Fruit fly (Drosophila melanogaster) whole organism, embryonic: ENCODE measurements around the gene CG9662.

Source experiments
- Ada2b ChIP-seq: fragments of 200-800 bp; sonication (Bioruptor generic); IDR thresholded peaks from 2 replicates; pipeline ENCODE4 v1.3.6; 2022; ENCODE audit warnings: missing biosample characterization, missing genetic modification characterization
- B-H2 ChIP-seq: fragments of 200-800 bp; sonication (Bioruptor generic); optimal IDR thresholded peaks from 2 replicates; lab custom pipeline; 2018; ENCODE audit warnings: missing biosample characterization, mild to moderate bottlenecking, missing genetic modification characterization
- C15 ChIP-seq: fragments of 200-800 bp; sonication (Bioruptor generic); IDR thresholded peaks from 3 replicates; pipeline ENCODE4 v1.3.6; 2022; ENCODE audit warnings: missing biosample characterization, missing genetic modification characterization
- CG10462 ChIP-seq: fragments of 200-800 bp; sonication (Bioruptor generic); optimal IDR thresholded peaks from 2 replicates; lab custom pipeline; 2016; ENCODE audit warnings: missing biosample characterization, missing genetic modification characterization
- CG12071 ChIP-seq: fragments of 200-800 bp; sonication (Bioruptor generic); optimal IDR thresholded peaks from 3 replicates; lab custom pipeline; 2018; ENCODE audit warnings: missing biosample characterization, mild to moderate bottlenecking, missing genetic modification characterization
- CG12104 ChIP-seq: fragments of 200-800 bp; sonication (Bioruptor generic); optimal IDR thresholded peaks from 3 replicates; lab custom pipeline; 2016; ENCODE audit warnings: missing biosample characterization, missing genetic modification characterization
- CG13424 ChIP-seq: fragments of 200-800 bp; sonication (Bioruptor generic); optimal IDR thresholded peaks from 2 replicates; lab custom pipeline; 2019; ENCODE audit warnings: missing biosample characterization, mild to moderate bottlenecking, missing genetic modification characterization, moderate library complexity
- CG15011 ChIP-seq: fragments of 200-800 bp; sonication (Bioruptor generic); optimal IDR thresholded peaks from 3 replicates; lab custom pipeline; 2018; ENCODE audit warnings: missing biosample characterization, mild to moderate bottlenecking, missing genetic modification characterization
- CG17385 ChIP-seq: fragments of 200-800 bp; sonication (Bioruptor generic); optimal IDR thresholded peaks from 3 replicates; lab custom pipeline; 2018; ENCODE audit warnings: missing biosample characterization, mild to moderate bottlenecking, missing genetic modification characterization
- CG17568 ChIP-seq: fragments of 200-800 bp; sonication (Bioruptor generic); optimal IDR thresholded peaks from 2 replicates; lab custom pipeline; 2018; ENCODE audit warnings: missing biosample characterization, mild to moderate bottlenecking, missing genetic modification characterization, moderate library complexity
- CG18764 ChIP-seq: fragments of 200-800 bp; sonication (Bioruptor generic); optimal IDR thresholded peaks from 3 replicates; lab custom pipeline; 2016; ENCODE audit warnings: missing biosample characterization, missing genetic modification characterization
- CG2129 ChIP-seq: fragments of 200-800 bp; sonication (Bioruptor generic); IDR thresholded peaks from 2 replicates; pipeline ENCODE4 v1.3.6; 2022; ENCODE audit warnings: missing biosample characterization, missing genetic modification characterization; ENCODE audit not compliant: partially characterized antibody
- CG30020 ChIP-seq: fragments of 200-800 bp; optimal IDR thresholded peaks from 2 replicates; lab custom pipeline; 2019; ENCODE audit warnings: missing biosample characterization, mild to moderate bottlenecking, missing genetic modification characterization, moderate library complexity
- CG30431 ChIP-seq: fragments of 200-800 bp; sonication (Bioruptor generic); optimal IDR thresholded peaks from 2 replicates; lab custom pipeline; 2017; ENCODE audit warnings: missing biosample characterization, missing genetic modification characterization
- CG31388 ChIP-seq: fragments of 200-800 bp; sonication (Bioruptor generic); optimal IDR thresholded peaks from 2 replicates; lab custom pipeline; 2016; ENCODE audit warnings: missing biosample characterization, missing genetic modification characterization
- CG6254 ChIP-seq: fragments of 200-800 bp; sonication (Bioruptor generic); optimal IDR thresholded peaks from 3 replicates; lab custom pipeline; 2017; ENCODE audit warnings: mild to moderate bottlenecking, missing biosample characterization, missing genetic modification reagents, missing genetic modification characterization
- CG6765 ChIP-seq: fragments of 200-800 bp; sonication (Bioruptor generic); optimal IDR thresholded peaks from 3 replicates; lab custom pipeline; 2017; ENCODE audit warnings: missing biosample characterization, mild to moderate bottlenecking, missing genetic modification characterization
- CG7271 ChIP-seq: fragments of 200-800 bp; sonication (Bioruptor generic); optimal IDR thresholded peaks from 2 replicates; lab custom pipeline; 2018; ENCODE audit warnings: missing biosample characterization, mild to moderate bottlenecking, missing genetic modification characterization, moderate library complexity
- CG8290 ChIP-seq, 3 experiments: fragments of 200-800 bp; sonication (Bioruptor generic); optimal IDR thresholded peaks; 2 replicates each; lab custom pipeline; 2016 to 2019; ENCODE audit warnings: missing biosample characterization in 3 of 3, missing genetic modification characterization in 3 of 3, mild to moderate bottlenecking in 2 of 3, moderate library complexity in 1 of 3
- Ets97D ChIP-seq: fragments of 200-800 bp; sonication (Bioruptor generic); optimal IDR thresholded peaks from 3 replicates; lab custom pipeline; 2016; ENCODE audit warnings: missing biosample characterization, missing genetic modification characterization
- Fer1 ChIP-seq: fragments of 200-800 bp; sonication (Bioruptor generic); optimal IDR thresholded peaks from 2 replicates; lab custom pipeline; 2017; ENCODE audit warnings: missing biosample characterization, mild to moderate bottlenecking, missing genetic modification characterization
- Hmr ChIP-seq: fragments of 200-800 bp; sonication (Bioruptor generic); optimal IDR thresholded peaks from 3 replicates; lab custom pipeline; 2017; ENCODE audit warnings: mild to moderate bottlenecking, missing biosample characterization, missing genetic modification reagents, missing genetic modification characterization
- Hr78 ChIP-seq, 2 experiments: fragments of 200-800 bp in 1 of 2; fragments of >200 bp in 1 of 2; sonication (Bioruptor generic) in 1 of 2; optimal IDR thresholded peaks; 2 replicates each; lab custom pipeline; 2017 to 2019; ENCODE audit warnings: missing biosample characterization in 2 of 2, missing genetic modification characterization in 2 of 2, mild to moderate bottlenecking in 1 of 2, moderate library complexity in 1 of 2
- Lhr ChIP-seq: fragments of 200-800 bp; sonication (Bioruptor generic); optimal IDR thresholded peaks from 3 replicates; lab custom pipeline; 2017; ENCODE audit warnings: mild to moderate bottlenecking, missing biosample characterization, missing genetic modification reagents, missing genetic modification characterization
- Stat92E ChIP-seq, 3 experiments: fragments of >200 bp in 2 of 3; fragments of 200-800 bp in 1 of 3; sonication (Bioruptor generic) in 1 of 3; optimal IDR thresholded peaks; 2 replicates each; lab custom pipeline; 2017 to 2019; ENCODE audit warnings: missing biosample characterization in 3 of 3, missing genetic modification characterization in 3 of 3, mild to moderate bottlenecking in 1 of 3, moderate library complexity in 1 of 3
- Usf ChIP-seq: fragments of 200-800 bp; sonication (Bioruptor generic); optimal IDR thresholded peaks from 2 replicates; lab custom pipeline; 2017; ENCODE audit warnings: missing genotype, missing biosample characterization, missing genetic modification characterization
- ap ChIP-seq: fragments of 200-800 bp; sonication (Bioruptor generic); IDR thresholded peaks from 2 replicates; pipeline ENCODE4 v1.3.6; 2022; ENCODE audit warnings: missing biosample characterization, missing genetic modification characterization
- bcd ChIP-seq: fragments of 200-800 bp; sonication (Bioruptor generic); optimal IDR thresholded peaks from 2 replicates; lab custom pipeline; 2017; ENCODE audit warnings: missing biosample characterization, mild to moderate bottlenecking, missing genetic modification characterization
- cato ChIP-seq: fragments of 200-800 bp; sonication (Bioruptor generic); optimal IDR thresholded peaks from 2 replicates; lab custom pipeline; 2016; ENCODE audit warnings: missing biosample characterization, missing genetic modification characterization, borderline replicate concordance
- dmrt11E ChIP-seq: fragments of 200-800 bp; sonication (Bioruptor generic); optimal IDR thresholded peaks from 3 replicates; lab custom pipeline; 2018; ENCODE audit warnings: missing biosample characterization, mild to moderate bottlenecking, missing genetic modification characterization, moderate library complexity
- emc ChIP-seq: fragments of 200-800 bp; sonication (Bioruptor generic); optimal IDR thresholded peaks from 2 replicates; lab custom pipeline; 2016; ENCODE audit warnings: missing biosample characterization, missing genetic modification characterization
- exex ChIP-seq: fragments of 200-800 bp; sonication (Bioruptor generic); optimal IDR thresholded peaks from 4 replicates; lab custom pipeline; 2018; ENCODE audit warnings: missing biosample characterization, mild to moderate bottlenecking, missing genetic modification characterization, moderate library complexity
- hbn ChIP-seq: fragments of 200-800 bp; sonication (Bioruptor generic); IDR thresholded peaks from 2 replicates; pipeline ENCODE4 v1.3.6; 2022; ENCODE audit warnings: missing biosample characterization, missing genetic modification characterization; ENCODE audit not compliant: partially characterized antibody
- insv ChIP-seq, 2 experiments: fragments of 200-800 bp; sonication (Bioruptor generic); optimal IDR thresholded peaks; 3 replicates each; lab custom pipeline; 2016 to 2018; ENCODE audit warnings: missing biosample characterization in 2 of 2, missing genetic modification characterization in 2 of 2
- pan ChIP-seq, 4 experiments: fragments of >200 bp in 3 of 4; fragments of 200-800 bp in 1 of 4; sonication (Bioruptor generic) in 1 of 4; optimal IDR thresholded peaks in 3 of 4; IDR thresholded peaks in 1 of 4; 2 replicates each; pipeline versions ENCODE4 v1.3.6 to Lab custom; 2017 to 2022; ENCODE audit warnings: missing biosample characterization in 2 of 4, missing genetic modification characterization in 2 of 4, mixed read lengths in 1 of 4
- psq ChIP-seq: fragments of 200-800 bp; sonication (Bioruptor generic); optimal IDR thresholded peaks from 2 replicates; lab custom pipeline; 2017; ENCODE audit warnings: missing biosample characterization, missing genetic modification characterization
- pum ChIP-seq: fragments of 200-800 bp; sonication (Bioruptor generic); optimal IDR thresholded peaks from 2 replicates; lab custom pipeline; 2016; ENCODE audit warnings: missing biosample characterization, missing genetic modification characterization
- sc ChIP-seq, 3 experiments: fragments of >200 bp in 2 of 3; fragments of 200-800 bp in 1 of 3; sonication (Bioruptor generic) in 1 of 3; optimal IDR thresholded peaks; 2 replicates in 2 of 3; 3 replicates in 1 of 3; lab custom pipeline; 2017; ENCODE audit warnings: mild to moderate bottlenecking in 1 of 3, missing biosample characterization in 1 of 3, missing genetic modification characterization in 1 of 3, missing genetic modification reagents in 1 of 3
- slbo ChIP-seq: fragments of 200-800 bp; sonication (Bioruptor generic); IDR thresholded peaks from 2 replicates; pipeline ENCODE4 v1.3.6; 2022; ENCODE audit warnings: missing biosample characterization, missing genetic modification characterization
- slp2 ChIP-seq: fragments of 200-800 bp; sonication (Bioruptor generic); optimal IDR thresholded peaks from 2 replicates; lab custom pipeline; 2016; ENCODE audit warnings: missing biosample characterization, missing genetic modification characterization
- sr ChIP-seq: fragments of 200-800 bp; sonication (Bioruptor generic); IDR thresholded peaks from 3 replicates; pipeline ENCODE4 v1.3.6; 2022; ENCODE audit warnings: missing biosample characterization, missing genetic modification characterization
- ssp ChIP-seq: fragments of 200-800 bp; sonication (Bioruptor generic); IDR thresholded peaks from 2 replicates; pipeline ENCODE4 v1.3.6; 2022; ENCODE audit warnings: missing biosample characterization, missing genetic modification characterization
- tx ChIP-seq: fragments of 200-800 bp; sonication (Bioruptor generic); optimal IDR thresholded peaks from 2 replicates; lab custom pipeline; 2016; ENCODE audit warnings: missing biosample characterization, missing genetic modification characterization
- unc-4 ChIP-seq: fragments of 200-800 bp; sonication (Bioruptor generic); IDR thresholded peaks from 2 replicates; pipeline ENCODE4 v1.3.6; 2022; ENCODE audit warnings: missing biosample characterization, missing genetic modification characterization; ENCODE audit not compliant: partially characterized antibody
- vnd ChIP-seq: fragments of 200-800 bp; sonication (Bioruptor generic); IDR thresholded peaks from 3 replicates; pipeline ENCODE4 v1.3.6; 2022; ENCODE audit warnings: missing biosample characterization, missing genetic modification characterization; ENCODE audit not compliant: partially characterized antibody
- wek ChIP-seq: fragments of 200-800 bp; sonication (Bioruptor generic); optimal IDR thresholded peaks from 3 replicates; lab custom pipeline; 2018; ENCODE audit warnings: missing biosample characterization, mild to moderate bottlenecking, missing genetic modification characterization, moderate library complexity
- zen2 ChIP-seq: fragments of 200-800 bp; sonication (Bioruptor generic); IDR thresholded peaks from 3 replicates; pipeline ENCODE4 v1.3.6; 2022; ENCODE audit warnings: missing biosample characterization, missing genetic modification characterization; ENCODE audit not compliant: partially characterized antibody

The CG9662 gene

dm6 chr2L:3338566-3339215, 37.8 kb downstream of the CG9662 start (continued):
- TF ChIP-seq wek (GFP tag; lab: Kevin White, UChicago): no peak
- TF ChIP-seq psq (GFP tag; lab: Kevin White, UChicago): peak; percentile 52
- no peak for TF ChIP-seq hbn (GFP tag; lab: Robert Waterston, UW)
- TF ChIP-seq CG15011 (GFP tag; lab: Kevin White, UChicago): no peak
- no peak for TF ChIP-seq sr (GFP tag; lab: Robert Waterston, UW)
- TF ChIP-seq dmrt11E (tag; lab: Kevin White, UChicago): peak; percentile 84
- TF ChIP-seq pan (optimal IDR thresholded peaks at IDR 0.05; lab: Kevin White, UChicago): no peak
- peak in 1 of 2 experiments; percentile 71 for TF ChIP-seq pan (GFP tag; optimal IDR thresholded peaks at IDR 0.05 in 1 of 2, IDR thresholded peaks at IDR 0.05 in 1 of 2)
- no peak for TF ChIP-seq emc (GFP tag; lab: Kevin White, UChicago)
- peak; percentile 54 for TF ChIP-seq ap (GFP tag; lab: Robert Waterston, UW)
- TF ChIP-seq B-H2 (GFP tag; lab: Kevin White, UChicago): no peak
- peak; percentile 88 for TF ChIP-seq slp2
- peak; percentile 26 for TF ChIP-seq CG12104 (GFP tag; lab: Kevin White, UChicago)
- no peak for TF ChIP-seq CG6765
- TF ChIP-seq sc (optimal IDR thresholded peaks at IDR 0.05; lab: Kevin White, UChicago): no peak
- TF ChIP-seq sc (GFP tag; optimal IDR thresholded peaks at IDR 0.05; lab: Kevin White, UChicago): peak; percentile 90
- TF ChIP-seq vnd: no peak
- peak; percentile 10 for TF ChIP-seq CG31388 (GFP tag; lab: Kevin White, UChicago)
- TF ChIP-seq Lhr (GFP tag; lab: Kevin White, UChicago): peak; percentile 56
- peak; percentile 72 for TF ChIP-seq CG10462
- TF ChIP-seq CG2129: no peak
- no peak for TF ChIP-seq exex
- no peak for TF ChIP-seq CG30020
- TF ChIP-seq Ada2b (GFP tag; lab: Robert Waterston, UW): peak; percentile 65
- no peak for TF ChIP-seq C15
- TF ChIP-seq Stat92E (GFP tag; optimal IDR thresholded peaks at IDR 0.05; lab: Kevin White, UChicago): peak in 1 of 3 experiments; percentile 50
- TF ChIP-seq slbo: no peak
- TF ChIP-seq Hmr: peak; percentile 41
- TF ChIP-seq CG12071 (GFP tag; lab: Kevin White, UChicago): peak; percentile 38
- TF ChIP-seq CG6254 (GFP tag; lab: Kevin White, UChicago): peak; percentile 73
- no peak for TF ChIP-seq Hr78 (GFP tag; optimal IDR thresholded peaks at IDR 0.05; lab: Kevin White, UChicago)
- peak; percentile 72 for TF ChIP-seq CG8290 (GFP tag; optimal IDR thresholded peaks at IDR 0.05; lab: Kevin White, UChicago)
- no peak for TF ChIP-seq CG8290 (tag; optimal IDR thresholded peaks at IDR 0.05; lab: Kevin White, UChicago)
- TF ChIP-seq bcd (GFP tag; lab: Kevin White, UChicago): peak; percentile 68
- no peak for TF ChIP-seq insv (GFP tag; optimal IDR thresholded peaks at IDR 0.05; lab: Kevin White, UChicago)
- TF ChIP-seq CG7271 (tag; lab: Kevin White, UChicago): peak; percentile 7
- TF ChIP-seq CG18764 (GFP tag; lab: Kevin White, UChicago): peak; percentile 85
- TF ChIP-seq zen2 (GFP tag; lab: Robert Waterston, UW): no peak
- peak; percentile 59 for TF ChIP-seq CG30431 (GFP tag; lab: Kevin White, UChicago)
- TF ChIP-seq Usf (GFP tag; lab: Kevin White, UChicago): peak; percentile 9
- peak; percentile 74 for TF ChIP-seq tx
- TF ChIP-seq cato (GFP tag; lab: Kevin White, UChicago): peak; percentile 81
- peak; percentile 66 for TF ChIP-seq CG17385 (GFP tag; lab: Kevin White, UChicago)
- TF ChIP-seq pum (GFP tag; lab: Kevin White, UChicago): peak; percentile 88
- TF ChIP-seq CG17568: no peak
- TF ChIP-seq Ets97D (GFP tag; lab: Kevin White, UChicago): peak; percentile 28
- TF ChIP-seq Fer1 (GFP tag; lab: Kevin White, UChicago): no peak
- peak; percentile 68 for TF ChIP-seq CG13424 (tag; lab: Kevin White, UChicago)
- no peak for TF ChIP-seq unc-4 (GFP tag; lab: Robert Waterston, UW)
- peak; percentile 73 for TF ChIP-seq ssp (GFP tag; lab: Robert Waterston, UW)
